Fruit fly (Drosophila melanogaster): ENCODE results near the gene sds22.
A peak's percentile ranks its signal among the peaks of the same experiment; 100 is the strongest.

Gene sds22

dm6 chr3R:17385329-17386019 lies 5.9 kb upstream of the sds22 start (continued):
- no peak for TF ChIP-seq usp (GFP tag; optimal IDR thresholded peaks at IDR 0.05)
- 0 out of 2 replicates have a peak, but pooled peaks have one; percentile 39 for TF ChIP-seq CG11696 (GFP tag; IDR thresholded peaks at IDR 0.05)
- peak; percentile 73 for TF ChIP-seq Chrac-16 (GFP tag; optimal IDR thresholded peaks at IDR 0.05)
- TF ChIP-seq CG10431 (GFP tag; optimal IDR thresholded peaks at IDR 0.05): peak; percentile 4
- peak; percentile 54 for TF ChIP-seq CG4617 (GFP tag; optimal IDR thresholded peaks at IDR 0.05; ENCODE audit: borderline replicate concordance)

dm6 chr3R:17386168-17386819 lies 5.1 kb upstream of the sds22 start:
- peak; percentile 43; the same call in 1 of the 3 replicates for TF ChIP-seq CG2199 (GFP tag; IDR thresholded peaks at IDR 0.05)
- TF ChIP-seq pho (GFP tag; optimal IDR thresholded peaks at IDR 0.05): no peak
- TF ChIP-seq unpg (GFP tag; optimal IDR thresholded peaks at IDR 0.05): peak; percentile 82
- no peak for TF ChIP-seq amos (GFP tag; IDR thresholded peaks at IDR 0.05; ENCODE audit: partially characterized antibody)
- TF ChIP-seq CG10366 (GFP tag; IDR thresholded peaks at IDR 0.05): peak; percentile 82
- TF ChIP-seq bsh (GFP tag; optimal IDR thresholded peaks at IDR 0.05): peak; percentile 60 to 84
- TF ChIP-seq CG1602 (GFP tag; optimal IDR thresholded peaks at IDR 0.05): peak; percentile 45
- TF ChIP-seq Dref (GFP tag; IDR thresholded peaks at IDR 0.05): no peak
- TF ChIP-seq Max (GFP tag; optimal IDR thresholded peaks at IDR 0.05): peak; percentile 45
- no peak for TF ChIP-seq gsb (GFP tag; IDR thresholded peaks at IDR 0.05)
- TF ChIP-seq chm (GFP tag; IDR thresholded peaks at IDR 0.05): peak; percentile 81
- no peak for TF ChIP-seq zen2 (GFP tag; IDR thresholded peaks at IDR 0.05; ENCODE audit: partially characterized antibody)
- peak; percentile 30 for TF ChIP-seq cwo (GFP tag; optimal IDR thresholded peaks at IDR 0.05)
- no peak for TF ChIP-seq emc (GFP tag; optimal IDR thresholded peaks at IDR 0.05)
- peak; percentile 69 for TF ChIP-seq CG32772 (GFP tag; IDR thresholded peaks at IDR 0.05)
- peak; percentile 69; the same call in 2 of the 3 replicates for TF ChIP-seq Optix (GFP tag; IDR thresholded peaks at IDR 0.05)
- TF ChIP-seq CG8290 (GFP tag; optimal IDR thresholded peaks at IDR 0.05): peak; percentile 11
- TF ChIP-seq CG8290 (tag; optimal IDR thresholded peaks at IDR 0.05): peak in 1 of 2 experiments; percentile 63
- peak; percentile 80 for TF ChIP-seq H2.0 (GFP tag; IDR thresholded peaks at IDR 0.05)
- peak; percentile 37 for TF ChIP-seq Side (GFP tag; optimal IDR thresholded peaks at IDR 0.05)
- TF ChIP-seq dysf (GFP tag; IDR thresholded peaks at IDR 0.05): peak; percentile 65
- peak; percentile 12 for TF ChIP-seq zfh2 (GFP tag; optimal IDR thresholded peaks at IDR 0.05)
- TF ChIP-seq CG6175 (GFP tag; IDR thresholded peaks at IDR 0.05): no peak
- peak; percentile 65 for TF ChIP-seq Ssrp (tag; optimal IDR thresholded peaks at IDR 0.05)
- peak; percentile 63 for TF ChIP-seq Ada2b (GFP tag; IDR thresholded peaks at IDR 0.05)
- TF ChIP-seq CG9609 (GFP tag; optimal IDR thresholded peaks at IDR 0.05): peak; percentile 38
- peak; percentile 41 for TF ChIP-seq CG12155 (GFP tag; optimal IDR thresholded peaks at IDR 0.05)
- TF ChIP-seq peb (GFP tag; IDR thresholded peaks at IDR 0.05): peak; percentile 44; the same call in 1 of the 2 replicates
- peak; percentile 74 for TF ChIP-seq tap (tag; optimal IDR thresholded peaks at IDR 0.05)
- no peak for TF ChIP-seq lov (optimal IDR thresholded peaks at IDR 0.05)
- TF ChIP-seq lov (GFP tag; IDR thresholded peaks at IDR 0.05): no peak
- TF ChIP-seq Lhr (GFP tag; optimal IDR thresholded peaks at IDR 0.05): peak; percentile 12
- peak; percentile 82 for TF ChIP-seq CG2712 (tag; optimal IDR thresholded peaks at IDR 0.05)
- TF ChIP-seq CG7786 (GFP tag; optimal IDR thresholded peaks at IDR 0.05): peak; percentile 7
- TF ChIP-seq ken (GFP tag; IDR thresholded peaks at IDR 0.05): peak; percentile 76
- TF ChIP-seq CG14014 (GFP tag; IDR thresholded peaks at IDR 0.05): peak; percentile 61
- no peak for TF ChIP-seq CG16813 (GFP tag; IDR thresholded peaks at IDR 0.05; ENCODE audit: partially characterized antibody)
- TF ChIP-seq CG8089 (GFP tag; optimal IDR thresholded peaks at IDR 0.05): peak; percentile 37
- no peak for TF ChIP-seq hkb (optimal IDR thresholded peaks at IDR 0.05)
- TF ChIP-seq hkb (GFP tag; IDR thresholded peaks at IDR 0.05): peak; percentile 86
- no peak for TF ChIP-seq NFAT (GFP tag; IDR thresholded peaks at IDR 0.05)
- TF ChIP-seq CG12744 (GFP tag; optimal IDR thresholded peaks at IDR 0.05): no peak
- peak; percentile 39 for TF ChIP-seq CG18764 (GFP tag; optimal IDR thresholded peaks at IDR 0.05)
- TF ChIP-seq Pdp1 (GFP tag; optimal IDR thresholded peaks at IDR 0.05): peak; percentile 38 to 58

Data from whole organism, embryonic.